Fruit fly (Drosophila melanogaster): ENCODE data around the gene Ppt1.

DNA sequence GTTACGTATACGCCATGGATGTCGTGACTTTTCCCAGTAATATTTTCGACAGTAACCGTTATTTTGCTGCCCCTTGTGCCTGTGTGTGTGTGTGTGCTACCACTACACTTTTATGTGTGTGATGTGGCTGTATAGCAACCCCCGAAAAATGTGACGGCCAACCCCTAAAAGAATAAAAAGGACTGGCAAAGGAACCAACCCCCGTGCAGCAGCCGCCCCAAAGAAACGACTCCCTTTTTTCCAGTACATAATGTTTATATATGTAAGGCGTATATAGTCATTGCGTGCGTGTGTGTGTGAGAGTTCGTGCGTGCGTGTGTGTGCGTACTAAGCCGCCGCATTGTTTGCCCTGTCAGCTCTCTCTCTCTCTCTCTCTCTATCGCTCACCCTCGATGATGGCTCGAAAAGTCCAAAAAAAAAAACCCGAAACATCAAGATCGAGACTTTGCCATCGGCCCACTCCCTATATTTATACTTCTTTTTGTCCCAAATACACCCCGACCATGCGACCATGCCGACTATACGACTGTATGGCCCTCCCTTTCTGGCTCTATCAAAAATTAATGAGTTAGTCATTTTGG lies 49.3 kb downstream of the Ppt1 start:
- TF ChIP-seq psq (optimal IDR thresholded peaks at IDR 0.05) (no peak), insv (optimal IDR thresholded peaks at IDR 0.05) (no peak), h (optimal IDR thresholded peaks at IDR 0.05) (no peak), ttk (optimal IDR thresholded peaks at IDR 0.05) (no peak)

Data from Kc167 (cell line).